Fruit fly (Drosophila melanogaster): ENCODE measurements around the gene Rpt2.

Rpt2 gene

dm6 chr3R:23887096-23887421, 44.3 kb downstream of the Rpt2 start:
- TF ChIP-seq Hnf4 (GFP tag; optimal IDR thresholded peaks at IDR 0.05) (peak; percentile 78), Jra (GFP tag; optimal IDR thresholded peaks at IDR 0.05) (no peak), psq (GFP tag; optimal IDR thresholded peaks at IDR 0.05) (peak; percentile 89), dmrt93B (GFP tag; optimal IDR thresholded peaks at IDR 0.05) (peak; percentile 77), Sp1 (GFP tag; optimal IDR thresholded peaks at IDR 0.05) (peak; percentile 87), Mio (GFP tag; optimal IDR thresholded peaks at IDR 0.05) (no peak), Abd-B (GFP tag; optimal IDR thresholded peaks at IDR 0.05) (no peak), br (GFP tag; optimal IDR thresholded peaks at IDR 0.05) (peak; percentile 63), tai (GFP tag; optimal IDR thresholded peaks at IDR 0.05) (peak; percentile 54), CrebA (GFP tag; optimal IDR thresholded peaks at IDR 0.05; ENCODE audit: borderline replicate concordance) (peak; percentile 69), jim (GFP tag; optimal IDR thresholded peaks at IDR 0.05) (no peak), HLH106 (tag; optimal IDR thresholded peaks at IDR 0.05) (peak; percentile 87), Dif (GFP tag; optimal IDR thresholded peaks at IDR 0.05; ENCODE audit: partially characterized antibody) (no peak), GATAd (GFP tag; optimal IDR thresholded peaks at IDR 0.05) (no peak), fru (GFP tag; optimal IDR thresholded peaks at IDR 0.05) (peak; percentile 87), Hr83 (GFP tag; optimal IDR thresholded peaks at IDR 0.05; ENCODE audit: poor library complexity, severe bottlenecking) (no peak), CG9705 (GFP tag; optimal IDR thresholded peaks at IDR 0.05) (no peak), Myc (optimal IDR thresholded peaks at IDR 0.05) (no peak), Vsx2 (GFP tag; optimal IDR thresholded peaks at IDR 0.05; ENCODE audit: partially characterized antibody) (no peak), woc (GFP tag; optimal IDR thresholded peaks at IDR 0.05) (peak; percentile 52), h (GFP tag; optimal IDR thresholded peaks at IDR 0.05) (peak; percentile 90), OdsH (GFP tag; optimal IDR thresholded peaks at IDR 0.05) (peak; percentile 88), usp (GFP tag; optimal IDR thresholded peaks at IDR 0.05) (no peak), Dfd (GFP tag; optimal IDR thresholded peaks at IDR 0.05) (no peak), brk (GFP tag; optimal IDR thresholded peaks at IDR 0.05) (peak; percentile 73), N (GFP tag; optimal IDR thresholded peaks at IDR 0.05) (no peak), rgr (GFP tag; optimal IDR thresholded peaks at IDR 0.05) (peak; percentile 91), sage (GFP tag; optimal IDR thresholded peaks at IDR 0.05) (peak; percentile 87), pan (optimal IDR thresholded peaks at IDR 0.05) (no peak), foxo (GFP tag; optimal IDR thresholded peaks at IDR 0.05) (peak in 1 of 2 experiments; percentile 88), ey (GFP tag; optimal IDR thresholded peaks at IDR 0.05) (peak; percentile 77), lola (GFP tag; optimal IDR thresholded peaks at IDR 0.05) (no peak), dl (GFP tag; optimal IDR thresholded peaks at IDR 0.05; ENCODE audit: insufficient read depth in 1 of 2, partially characterized antibody in 2 of 2) (no peak), Rel (GFP tag; optimal IDR thresholded peaks at IDR 0.05) (peak; percentile 71), Rel (tag; optimal IDR thresholded peaks at IDR 0.05) (peak; percentile 29), Hr78 (GFP tag; optimal IDR thresholded peaks at IDR 0.05) (no peak), CG32264 (GFP tag; optimal IDR thresholded peaks at IDR 0.05) (peak; percentile 43), dsf (GFP tag; optimal IDR thresholded peaks at IDR 0.05; ENCODE audit: borderline replicate concordance) (no peak), sv (GFP tag; optimal IDR thresholded peaks at IDR 0.05) (peak; percentile 78)

DNA sequence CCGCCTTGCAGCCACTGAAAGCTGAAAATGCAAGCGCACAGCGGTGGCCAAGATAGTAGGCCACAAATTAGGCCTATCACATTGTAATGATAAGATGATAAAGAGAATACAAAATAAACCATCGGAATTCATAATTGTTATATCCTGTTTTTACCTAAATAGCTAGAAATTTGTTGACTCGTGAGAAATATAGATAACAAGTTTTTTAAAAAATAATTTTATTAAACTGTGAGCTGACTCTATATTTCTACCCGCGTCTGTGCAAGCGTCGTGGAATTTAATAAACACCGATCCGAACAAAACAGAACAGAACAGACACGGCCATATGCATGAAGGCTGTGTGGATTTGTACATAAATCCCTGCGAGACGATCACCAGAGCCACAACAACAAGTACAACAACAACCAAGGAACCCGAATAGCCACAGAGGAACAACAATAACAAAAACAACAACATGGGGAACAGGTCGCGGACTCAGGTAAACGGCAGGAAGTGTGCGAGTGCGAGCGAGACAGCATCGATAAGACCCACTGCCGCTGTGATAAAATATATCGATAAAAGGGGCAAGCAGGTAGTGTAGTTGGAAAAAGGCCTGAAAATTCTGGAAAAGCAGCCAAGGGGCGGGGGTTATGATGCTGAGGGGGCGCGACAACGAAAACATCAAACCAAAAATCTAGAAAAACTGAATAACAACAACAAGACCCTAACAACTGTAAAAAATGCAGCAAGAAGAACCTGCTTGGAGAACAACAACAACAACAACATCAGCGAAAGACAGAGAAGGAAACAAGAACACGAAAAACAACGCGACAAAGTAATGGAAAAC, 44.9 kb downstream of the Rpt2 start:
- peak; percentile 89 for TF ChIP-seq Hnf4 (GFP tag; optimal IDR thresholded peaks at IDR 0.05)
- TF ChIP-seq Jra (GFP tag; optimal IDR thresholded peaks at IDR 0.05) = peak; percentile 67
- TF ChIP-seq GATAd (GFP tag; optimal IDR thresholded peaks at IDR 0.05) = no peak
- TF ChIP-seq dl (GFP tag; optimal IDR thresholded peaks at IDR 0.05; ENCODE audit: insufficient read depth in 1 of 2, partially characterized antibody in 2 of 2) = peak in 1 of 2 experiments; percentile 29
- no peak for TF ChIP-seq usp (GFP tag; optimal IDR thresholded peaks at IDR 0.05)
- peak; percentile 95 for TF ChIP-seq Sp1 (GFP tag; optimal IDR thresholded peaks at IDR 0.05)
- TF ChIP-seq OdsH (GFP tag; optimal IDR thresholded peaks at IDR 0.05) = peak; percentile 96
- peak; percentile 97 for TF ChIP-seq woc (GFP tag; optimal IDR thresholded peaks at IDR 0.05)
- TF ChIP-seq Vsx2 (GFP tag; optimal IDR thresholded peaks at IDR 0.05; ENCODE audit: partially characterized antibody) = peak; percentile 15
- no peak for TF ChIP-seq lola (GFP tag; optimal IDR thresholded peaks at IDR 0.05)
- peak; percentile 53 for TF ChIP-seq dsf (GFP tag; optimal IDR thresholded peaks at IDR 0.05; ENCODE audit: borderline replicate concordance)
- peak; percentile 94 for TF ChIP-seq ey (GFP tag; optimal IDR thresholded peaks at IDR 0.05)
- peak; percentile 93 for TF ChIP-seq HLH106 (tag; optimal IDR thresholded peaks at IDR 0.05)
- no peak for TF ChIP-seq pan (optimal IDR thresholded peaks at IDR 0.05)
- peak; percentile 95 for TF ChIP-seq br (GFP tag; optimal IDR thresholded peaks at IDR 0.05)
- TF ChIP-seq foxo (GFP tag; optimal IDR thresholded peaks at IDR 0.05) = peak; percentile 48 to 94
- no peak for TF ChIP-seq Dif (GFP tag; optimal IDR thresholded peaks at IDR 0.05; ENCODE audit: partially characterized antibody)
- TF ChIP-seq tai (GFP tag; optimal IDR thresholded peaks at IDR 0.05) = peak; percentile 85
- peak; percentile 95 for TF ChIP-seq rgr (GFP tag; optimal IDR thresholded peaks at IDR 0.05)
- TF ChIP-seq Hr78 (GFP tag; optimal IDR thresholded peaks at IDR 0.05) = no peak
- peak; percentile 96 for TF ChIP-seq fru (GFP tag; optimal IDR thresholded peaks at IDR 0.05)
- peak; percentile 87 for TF ChIP-seq CG9705 (GFP tag; optimal IDR thresholded peaks at IDR 0.05)
- TF ChIP-seq brk (GFP tag; optimal IDR thresholded peaks at IDR 0.05) = peak; percentile 81
- TF ChIP-seq sv (GFP tag; optimal IDR thresholded peaks at IDR 0.05) = peak; percentile 59
- TF ChIP-seq psq (GFP tag; optimal IDR thresholded peaks at IDR 0.05) = peak; percentile 91
- no peak for TF ChIP-seq Myc (optimal IDR thresholded peaks at IDR 0.05)
- peak; percentile 88 for TF ChIP-seq dmrt93B (GFP tag; optimal IDR thresholded peaks at IDR 0.05)
- peak; percentile 84 for TF ChIP-seq CG32264 (GFP tag; optimal IDR thresholded peaks at IDR 0.05)
- peak; percentile 81 for TF ChIP-seq Rel (GFP tag; optimal IDR thresholded peaks at IDR 0.05)
- TF ChIP-seq Rel (tag; optimal IDR thresholded peaks at IDR 0.05) = peak; percentile 65
- TF ChIP-seq h (GFP tag; optimal IDR thresholded peaks at IDR 0.05) = peak; percentile 96
- no peak for TF ChIP-seq jim (GFP tag; optimal IDR thresholded peaks at IDR 0.05)
- TF ChIP-seq sage (GFP tag; optimal IDR thresholded peaks at IDR 0.05) = peak; percentile 91
- TF ChIP-seq Mio (GFP tag; optimal IDR thresholded peaks at IDR 0.05) = no peak
- peak; percentile 80 for TF ChIP-seq CrebA (GFP tag; optimal IDR thresholded peaks at IDR 0.05; ENCODE audit: borderline replicate concordance)
